Fruit fly (Drosophila melanogaster): ENCODE results near the gene Madm.

Madm gene

dm6 chr3R:5742278-5743196 lies at the start of gene Madm, which contains the start of gene Sym (continued):
- TF ChIP-seq CG3065 (GFP tag; optimal IDR thresholded peaks at IDR 0.05), result no peak
- no peak for TF ChIP-seq sqz (GFP tag; optimal IDR thresholded peaks at IDR 0.05)
- peak; percentile 44; the same call in 1 of the 2 replicates for TF ChIP-seq E2f2 (GFP tag; IDR thresholded peaks at IDR 0.05)
- TF ChIP-seq vvl (GFP tag; IDR thresholded peaks at IDR 0.05), result no peak; the same call in 1 of the 2 replicates
- peak; percentile 2 for TF ChIP-seq CG6683 (GFP tag; optimal IDR thresholded peaks at IDR 0.05)
- no peak for TF ChIP-seq slp2 (GFP tag; optimal IDR thresholded peaks at IDR 0.05)
- TF ChIP-seq CG1233 (GFP tag; optimal IDR thresholded peaks at IDR 0.05), result no peak
- no peak for TF ChIP-seq exex (tag; optimal IDR thresholded peaks at IDR 0.05)
- TF ChIP-seq dmrt99B (tag; optimal IDR thresholded peaks at IDR 0.05), result no peak
- 0 out of 2 replicates have a peak, but pooled peaks have one; percentile 23 for TF ChIP-seq CG42726 (GFP tag; IDR thresholded peaks at IDR 0.05; ENCODE audit: partially characterized antibody)
- 0 out of 3 replicates have a peak, but pooled peaks have one; percentile 44 for TF ChIP-seq tgo (GFP tag; IDR thresholded peaks at IDR 0.05)
- peak; percentile 14; the same call in 1 of the 3 replicates for TF ChIP-seq Aef1 (GFP tag; IDR thresholded peaks at IDR 0.05)
- TF ChIP-seq CG8290 (GFP tag; optimal IDR thresholded peaks at IDR 0.05), result no peak
- no peak for TF ChIP-seq CG8290 (tag; optimal IDR thresholded peaks at IDR 0.05)
- no peak for TF ChIP-seq CG8281 (tag; optimal IDR thresholded peaks at IDR 0.05)
- peak; percentile 56 for TF ChIP-seq Abd-B (GFP tag; optimal IDR thresholded peaks at IDR 0.05)
- peak; percentile 50 for TF ChIP-seq zen (tag; optimal IDR thresholded peaks at IDR 0.05)
- TF ChIP-seq HLH4C (GFP tag; IDR thresholded peaks at IDR 0.05; ENCODE audit: partially characterized antibody), result peak; percentile 94
- no peak for TF ChIP-seq Dfd (GFP tag; optimal IDR thresholded peaks at IDR 0.05)
- TF ChIP-seq klu (GFP tag; IDR thresholded peaks at IDR 0.05), result peak; percentile 77; the same call in 1 of the 2 replicates
- peak; percentile 55 for TF ChIP-seq Hsf (GFP tag; optimal IDR thresholded peaks at IDR 0.05)
- TF ChIP-seq Mrtf (GFP tag; IDR thresholded peaks at IDR 0.05), result no peak
- TF ChIP-seq btn (GFP tag; optimal IDR thresholded peaks at IDR 0.05), result no peak
- TF ChIP-seq nerfin-2 (GFP tag; IDR thresholded peaks at IDR 0.05; ENCODE audit: partially characterized antibody), result peak; percentile 74
- no peak for TF ChIP-seq CG13296 (GFP tag; optimal IDR thresholded peaks at IDR 0.05)
- no peak for TF ChIP-seq Trl (optimal IDR thresholded peaks at IDR 0.05)
- TF ChIP-seq Trl (GFP tag; optimal IDR thresholded peaks at IDR 0.05), result peak; percentile 27
- TF ChIP-seq h (optimal IDR thresholded peaks at IDR 0.05), result no peak
- peak; percentile 70 for TF ChIP-seq mam (GFP tag; optimal IDR thresholded peaks at IDR 0.05)
- TF ChIP-seq Dip2 (GFP tag; IDR thresholded peaks at IDR 0.05), result no peak
- TF ChIP-seq CG5245 (GFP tag; optimal IDR thresholded peaks at IDR 0.05), result no peak
- peak; percentile 64 for TF ChIP-seq CG6791 (GFP tag; IDR thresholded peaks at IDR 0.05; ENCODE audit: partially characterized antibody)
- TF ChIP-seq Max (GFP tag; optimal IDR thresholded peaks at IDR 0.05), result peak; percentile 70
- TF ChIP-seq ttk (GFP tag; IDR thresholded peaks at IDR 0.05), result no peak
- TF ChIP-seq CG4854 (GFP tag; optimal IDR thresholded peaks at IDR 0.05), result peak; percentile 18
- TF ChIP-seq Dek (tag; optimal IDR thresholded peaks at IDR 0.05), result peak; percentile 16
- TF ChIP-seq trem (tag; optimal IDR thresholded peaks at IDR 0.05), result peak; percentile 79
- TF ChIP-seq Antp (GFP tag; optimal IDR thresholded peaks at IDR 0.05), result peak; percentile 19
- no peak for TF ChIP-seq usp (GFP tag; optimal IDR thresholded peaks at IDR 0.05)
- no peak for TF ChIP-seq CG8359 (GFP tag; optimal IDR thresholded peaks at IDR 0.05; ENCODE audit: borderline replicate concordance)
- peak; percentile 84 for TF ChIP-seq Ets97D (GFP tag; optimal IDR thresholded peaks at IDR 0.05)
- TF ChIP-seq pita (GFP tag; optimal IDR thresholded peaks at IDR 0.05), result no peak
- peak; percentile 96 for TF ChIP-seq MESR4 (GFP tag; optimal IDR thresholded peaks at IDR 0.05)
- no peak for TF ChIP-seq CG17568 (GFP tag; optimal IDR thresholded peaks at IDR 0.05)
- TF ChIP-seq CG34376 (GFP tag; optimal IDR thresholded peaks at IDR 0.05), result no peak
- TF ChIP-seq crp (GFP tag; optimal IDR thresholded peaks at IDR 0.05), result peak in 1 of 2 experiments; percentile 50
- no peak for TF ChIP-seq BtbVII (GFP tag; optimal IDR thresholded peaks at IDR 0.05)
- TF ChIP-seq Fer3 (tag; optimal IDR thresholded peaks at IDR 0.05), result no peak
- no peak for TF ChIP-seq Tbp (GFP tag; optimal IDR thresholded peaks at IDR 0.05)

Measured in whole organism, embryonic.